Fruit fly (Drosophila melanogaster) whole organism, adult: ENCODE results near the gene CG6503.
A peak's percentile ranks its signal among the peaks of the same experiment; 100 is the strongest.

ENCODE experiments used
- CG11617 ChIP-seq: fragments of 200-800 bp; sonication (Bioruptor generic); optimal IDR thresholded peaks from 2 replicates; lab custom pipeline; 2017; ENCODE audit warnings: mild to moderate bottlenecking, missing biosample characterization, missing genetic modification reagents, missing genetic modification characterization
- CG12768 ChIP-seq: fragments of 200-800 bp; sonication (Bioruptor generic); optimal IDR thresholded peaks from 2 replicates; lab custom pipeline; 2017; ENCODE audit warnings: missing biosample characterization, missing genetic modification characterization, mild to moderate bottlenecking, moderate library complexity, missing genetic modification reagents
- CG14711 ChIP-seq: fragments of 200-800 bp; sonication (Bioruptor generic); optimal IDR thresholded peaks from 2 replicates; lab custom pipeline; 2018; ENCODE audit warnings: missing biosample characterization, mild to moderate bottlenecking, missing genetic modification characterization, moderate library complexity
- CG1620 ChIP-seq: fragments of 200-800 bp; sonication (Bioruptor generic); optimal IDR thresholded peaks from 2 replicates; lab custom pipeline; 2016; ENCODE audit warnings: missing biosample characterization, missing genetic modification characterization
- CG33017 ChIP-seq: fragments of 200-800 bp; sonication (Bioruptor generic); optimal IDR thresholded peaks from 2 replicates; lab custom pipeline; 2018; ENCODE audit warnings: missing biosample characterization, mild to moderate bottlenecking, missing genetic modification characterization, moderate library complexity
- CG5204 ChIP-seq: fragments of 200-800 bp; sonication (Bioruptor generic); optimal IDR thresholded peaks from 2 replicates; lab custom pipeline; 2016; ENCODE audit warnings: missing biosample characterization, missing genetic modification characterization
- CG7045 ChIP-seq: fragments of 200-800 bp; sonication (Bioruptor generic); optimal IDR thresholded peaks from 2 replicates; lab custom pipeline; 2017; ENCODE audit warnings: missing biosample characterization, mild to moderate bottlenecking, missing genetic modification characterization
- CG7101 ChIP-seq: fragments of 200-800 bp; sonication (Bioruptor generic); optimal IDR thresholded peaks from 2 replicates; lab custom pipeline; 2018; ENCODE audit warnings: missing biosample characterization, mild to moderate bottlenecking, missing genetic modification characterization, moderate library complexity
- Clk ChIP-seq: fragments of 200-800 bp; sonication (Bioruptor generic); optimal IDR thresholded peaks from 2 replicates; lab custom pipeline; 2017; ENCODE audit warnings: missing biosample characterization, missing genetic modification characterization
- Crg-1 ChIP-seq: fragments of 200-800 bp; sonication (Bioruptor generic); optimal IDR thresholded peaks from 2 replicates; lab custom pipeline; 2016; ENCODE audit warnings: missing biosample characterization, missing genetic modification characterization
- Hr96 ChIP-seq: fragments of 200-800 bp; sonication (Bioruptor generic); optimal IDR thresholded peaks from 2 replicates; lab custom pipeline; 2016; ENCODE audit warnings: missing biosample characterization, missing genetic modification characterization
- Mnt ChIP-seq: fragments of 200-800 bp; sonication (Bioruptor generic); optimal IDR thresholded peaks from 2 replicates; lab custom pipeline; 2016; ENCODE audit warnings: missing biosample characterization, mild to moderate bottlenecking, missing genetic modification characterization
- bab1 ChIP-seq: fragments of 200-800 bp; sonication (Bioruptor generic); optimal IDR thresholded peaks from 3 replicates; lab custom pipeline; 2019; ENCODE audit warnings: missing biosample characterization, mild to moderate bottlenecking, missing genetic modification characterization, moderate library complexity
- cic ChIP-seq: fragments of 200-800 bp; sonication (Bioruptor generic); optimal IDR thresholded peaks from 2 replicates; lab custom pipeline; 2017; ENCODE audit warnings: missing biosample characterization, mild to moderate bottlenecking, missing genetic modification characterization, moderate library complexity
- cnc ChIP-seq, 2 experiments: fragments of >200 bp; optimal IDR thresholded peaks; 2 replicates each; lab custom pipeline; 2017
- kay ChIP-seq: fragments of 200-800 bp; sonication (Bioruptor generic); peaks from one replicate; lab custom pipeline; 2016; ENCODE audit warnings: missing biosample characterization, missing genetic modification characterization, borderline replicate concordance
- ovo ChIP-seq: fragments of 200-800 bp; sonication (Bioruptor generic); optimal IDR thresholded peaks from 2 replicates; lab custom pipeline; 2016; ENCODE audit warnings: missing biosample characterization, missing genetic modification characterization
- pad ChIP-seq: fragments of 200-800 bp; sonication (Bioruptor generic); optimal IDR thresholded peaks from 3 replicates; lab custom pipeline; 2017; ENCODE audit warnings: missing biosample characterization, missing genetic modification characterization, mild to moderate bottlenecking, moderate library complexity, missing genetic modification reagents
- tj ChIP-seq: fragments of 200-800 bp; sonication (Bioruptor generic); optimal IDR thresholded peaks from 3 replicates; lab custom pipeline; 2017; ENCODE audit warnings: missing biosample characterization, mild to moderate bottlenecking, missing genetic modification characterization, moderate library complexity
- toe ChIP-seq: fragments of 200-800 bp; sonication (Bioruptor generic); optimal IDR thresholded peaks from 2 replicates; lab custom pipeline; 2016; ENCODE audit warnings: missing biosample characterization, missing genetic modification characterization

The CG6503 gene

DNA sequence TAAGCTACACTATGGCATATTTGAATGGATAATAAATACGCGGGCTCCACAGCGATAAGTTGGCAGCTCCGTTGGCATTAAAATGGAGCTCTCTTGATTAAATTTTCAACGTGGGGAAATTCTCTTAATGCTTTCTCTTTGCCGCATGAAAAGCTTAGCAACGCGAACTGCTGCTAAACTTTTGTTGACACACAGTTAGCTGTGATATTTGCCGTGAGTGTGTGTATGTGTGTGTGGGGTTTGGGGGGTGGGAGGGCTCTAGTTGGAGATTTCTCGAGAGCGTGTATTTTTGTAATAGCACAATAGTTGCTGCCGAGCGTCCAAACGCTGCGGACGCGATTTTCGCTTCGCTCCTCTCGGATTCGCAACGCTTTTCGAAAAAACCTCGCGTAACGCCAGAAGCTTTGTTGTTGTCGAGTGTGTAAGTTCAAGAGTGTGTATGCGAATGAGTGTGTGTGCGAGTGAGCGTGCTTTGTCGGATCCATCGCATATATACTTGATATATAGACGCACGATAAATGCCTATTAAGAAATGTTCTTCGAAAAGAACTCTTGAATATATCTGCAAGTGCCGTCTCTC is 36.4 kb upstream of the CG6503 start, which contains the start of gene CG5455:
Gene CG5455, plus strand, starts transcription at position 302 of the 580 bp plus-strand sequence.
- TF ChIP-seq kay (GFP tag; lab: Kevin White, UChicago) (no peak), Crg-1 (peak; percentile 68), toe (peak; percentile 66), Mnt (GFP tag; lab: Kevin White, UChicago) (peak; percentile 87), CG11617 (GFP tag; lab: Kevin White, UChicago) (peak; percentile 82), CG5204 (peak; percentile 36), CG14711 (tag; lab: Kevin White, UChicago) (peak; percentile 64), Clk (GFP tag; lab: Kevin White, UChicago) (peak; percentile 89), CG33017 (peak; percentile 87), ovo (GFP tag; lab: Kevin White, UChicago) (peak; percentile 93), CG12768 (peak; percentile 93), pad (GFP tag; lab: Kevin White, UChicago) (peak; percentile 80), tj (GFP tag; lab: Kevin White, UChicago) (peak; percentile 83), CG1620 (peak; percentile 62), CG7101 (tag; lab: Kevin White, UChicago) (peak; percentile 82), cnc (optimal IDR thresholded peaks at IDR 0.05; lab: Kevin White, UChicago) (no peak), cic (GFP tag; lab: Kevin White, UChicago) (peak; percentile 96), CG7045 (GFP tag; lab: Kevin White, UChicago) (peak; percentile 86), bab1 (GFP tag; lab: Kevin White, UChicago) (peak; percentile 90), Hr96 (GFP tag; lab: Kevin White, UChicago) (peak; percentile 75)

DNA sequence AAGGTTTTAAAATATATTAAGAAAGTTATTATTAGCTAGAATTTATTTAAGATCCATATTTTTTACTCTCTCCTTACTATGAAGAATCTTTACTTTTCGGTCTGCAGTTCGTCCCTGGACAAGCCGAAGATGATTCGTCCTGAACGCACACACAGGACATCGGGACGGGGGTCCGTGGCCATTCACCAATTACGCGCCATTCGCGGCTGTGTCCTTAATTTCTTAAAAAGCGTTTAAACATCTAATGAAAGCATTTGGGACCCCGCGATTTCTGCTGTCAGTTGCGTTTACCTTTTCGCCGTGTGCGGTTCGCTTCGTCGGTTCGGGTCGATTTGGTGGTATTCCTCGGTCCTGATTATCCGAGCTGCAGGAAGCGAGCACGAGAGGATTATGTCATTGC is 33.0 kb upstream of the CG6503 start, which contains the start of gene CG14238:
Gene CG14238, plus strand, starts transcription at position 301 of the 400 bp plus-strand sequence.
- TF ChIP-seq CG12768 = no peak

DNA sequence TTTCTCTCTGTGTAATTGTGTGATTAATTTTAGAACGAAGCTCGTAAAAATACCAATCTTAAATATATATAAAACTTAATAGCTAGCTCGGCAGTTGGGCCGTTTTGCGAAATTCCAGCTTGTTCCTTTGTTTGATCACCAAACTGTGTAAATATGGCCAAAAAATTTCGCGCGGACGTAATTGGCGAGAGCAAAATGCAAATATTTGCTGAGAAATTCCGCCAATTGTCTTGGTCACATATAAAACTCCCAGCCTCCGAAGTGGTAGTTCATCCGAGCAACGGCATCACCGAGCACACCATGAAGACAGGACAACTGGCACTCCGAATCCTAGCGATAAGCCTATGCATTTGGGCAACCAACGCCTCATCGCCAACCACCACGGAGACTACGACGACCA is 31.7 kb upstream of the CG6503 start, which contains the start of gene CG14237:
Gene CG14237, plus strand, starts transcription at position 301 of the 400 bp plus-strand sequence.
- TF ChIP-seq CG33017 (no peak), CG5204 (no peak), pad (GFP tag; lab: Kevin White, UChicago) (no peak), cnc (optimal IDR thresholded peaks at IDR 0.05; lab: Kevin White, UChicago) (no peak), CG1620 (no peak), Mnt (GFP tag; lab: Kevin White, UChicago) (no peak), CG12768 (no peak), tj (GFP tag; lab: Kevin White, UChicago) (no peak), toe (no peak), cic (GFP tag; lab: Kevin White, UChicago) (no peak), Crg-1 (no peak), Clk (GFP tag; lab: Kevin White, UChicago) (no peak), ovo (GFP tag; lab: Kevin White, UChicago) (no peak), Hr96 (GFP tag; lab: Kevin White, UChicago) (no peak), CG11617 (GFP tag; lab: Kevin White, UChicago) (no peak), CG14711 (tag; lab: Kevin White, UChicago) (no peak), CG7045 (GFP tag; lab: Kevin White, UChicago) (no peak), CG7101 (tag; lab: Kevin White, UChicago) (no peak), kay (GFP tag; lab: Kevin White, UChicago) (no peak)

DNA sequence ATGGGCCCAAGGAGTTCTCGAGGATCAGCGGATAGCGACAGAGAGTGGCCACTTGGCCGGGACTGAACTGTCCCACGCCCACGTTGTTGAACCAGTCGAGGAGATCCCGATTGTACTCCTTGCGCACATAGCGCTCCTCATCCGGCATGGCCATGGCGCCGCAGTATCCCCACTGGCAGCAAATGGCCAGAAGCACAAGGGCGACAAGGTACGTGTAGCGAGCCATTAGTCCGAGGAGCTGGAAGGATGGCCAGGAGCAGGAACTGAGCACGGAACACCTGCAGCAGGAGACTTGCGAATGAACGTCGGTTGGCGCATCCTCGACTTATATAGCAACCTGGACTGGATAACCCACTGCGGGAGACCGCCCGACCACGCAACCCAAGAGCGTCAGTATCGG is 30.9 kb upstream of the CG6503 start, which contains the start of gene Pdf:
Gene Pdf, minus strand, starts transcription at position 304 of the 400 bp plus-strand sequence.
- TF ChIP-seq bab1 (GFP tag; lab: Kevin White, UChicago) (no peak), CG7045 (GFP tag; lab: Kevin White, UChicago) (no peak), cic (GFP tag; lab: Kevin White, UChicago) (no peak), Hr96 (GFP tag; lab: Kevin White, UChicago) (no peak), CG11617 (GFP tag; lab: Kevin White, UChicago) (no peak), CG7101 (tag; lab: Kevin White, UChicago) (no peak)

dm6 chr3R:26454494-26454893 is 29.6 kb upstream of the CG6503 start, which contains the start of gene CG43117:
Gene CG43117, plus strand, starts transcription at chr3R:26454794.
- TF ChIP-seq tj (GFP tag; lab: Kevin White, UChicago) (no peak), CG7045 (GFP tag; lab: Kevin White, UChicago) (no peak), CG12768 (no peak), Crg-1 (no peak), CG33017 (no peak), CG1620 (no peak), cnc (optimal IDR thresholded peaks at IDR 0.05; lab: Kevin White, UChicago) (no peak)

DNA sequence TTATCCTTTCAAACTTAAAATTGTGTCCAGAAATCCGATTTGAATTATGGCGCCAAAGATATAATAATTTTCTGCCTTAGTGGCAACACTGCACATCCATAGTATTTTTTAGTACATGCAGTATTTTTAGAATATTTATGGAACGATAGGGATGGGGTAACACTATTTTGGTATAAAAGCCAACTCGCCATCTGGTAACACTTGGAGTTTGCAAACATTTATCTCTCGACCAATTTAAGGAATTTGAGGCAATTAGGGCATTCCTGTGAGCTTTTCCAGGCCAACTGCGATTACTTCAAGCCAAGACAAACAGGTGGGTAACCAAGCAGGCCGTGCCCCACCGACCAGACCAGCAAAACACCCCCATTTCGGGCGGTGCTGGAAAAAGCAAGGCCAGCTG is 27.4 kb upstream of the CG6503 start, which contains the start of gene CG5447:
Gene CG5447, plus strand, starts transcription at position 190 of the 400 bp plus-strand sequence.
- TF ChIP-seq tj (GFP tag; lab: Kevin White, UChicago) (no peak), Mnt (GFP tag; lab: Kevin White, UChicago) (no peak), Clk (GFP tag; lab: Kevin White, UChicago) (no peak), CG7101 (tag; lab: Kevin White, UChicago) (no peak), pad (GFP tag; lab: Kevin White, UChicago) (no peak), bab1 (GFP tag; lab: Kevin White, UChicago) (peak; percentile 38), Hr96 (GFP tag; lab: Kevin White, UChicago) (no peak)
